Fruit fly (Drosophila melanogaster): Measurements from ENCODE around the gene Peritrophin-15b.
A peak's percentile ranks its signal among the peaks of the same experiment; 100 is the strongest.

Gene Peritrophin-15b

DNA sequence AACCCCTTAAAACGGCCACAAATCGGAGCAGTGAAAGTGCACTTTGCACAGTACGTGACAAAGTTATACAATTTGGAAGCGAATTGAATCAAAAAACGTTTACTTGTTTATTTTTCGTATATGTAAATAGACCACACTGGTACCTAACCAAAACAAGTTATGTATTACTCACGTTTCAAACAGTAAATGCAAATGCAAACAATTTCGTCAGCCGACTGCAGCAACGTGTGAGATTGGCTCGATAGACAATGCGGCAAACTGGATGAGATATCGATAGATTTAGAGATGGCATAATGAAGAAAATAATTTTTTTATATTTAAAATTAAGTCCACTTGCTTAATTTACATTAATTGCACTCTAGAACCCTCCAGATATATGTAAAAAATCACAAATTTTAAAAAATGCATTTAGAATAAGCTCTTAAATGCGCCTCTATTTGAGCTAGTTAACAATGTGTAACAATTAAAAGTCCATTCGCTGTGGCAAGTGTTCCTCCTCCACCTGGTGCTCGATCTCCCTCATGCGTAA is 13.2 kb downstream of the Peritrophin-15b start, which contains the start of gene AlaRS (continued):
- peak; percentile 25 for TF ChIP-seq mam (GFP tag; optimal IDR thresholded peaks at IDR 0.05)
- TF ChIP-seq dysf (GFP tag; IDR thresholded peaks at IDR 0.05) = no peak; the same call in 2 of the 3 replicates
- TF ChIP-seq knrl (GFP tag; IDR thresholded peaks at IDR 0.05; ENCODE audit: partially characterized antibody) = peak; percentile 59; the same call in 2 of the 3 replicates
- TF ChIP-seq Hey (tag; optimal IDR thresholded peaks at IDR 0.05) = no peak
- TF ChIP-seq nerfin-1 (tag; optimal IDR thresholded peaks at IDR 0.05) = peak; percentile 30
- no peak for TF ChIP-seq CG4730 (GFP tag; IDR thresholded peaks at IDR 0.05)
- TF ChIP-seq Stat92E (GFP tag; optimal IDR thresholded peaks at IDR 0.05) = no peak
- TF ChIP-seq CG42726 (GFP tag; IDR thresholded peaks at IDR 0.05; ENCODE audit: partially characterized antibody) = no peak
- no peak for TF ChIP-seq CG17612 (GFP tag; IDR thresholded peaks at IDR 0.05)
- TF ChIP-seq klu (GFP tag; IDR thresholded peaks at IDR 0.05) = 0 out of 2 replicates have a peak, but pooled peaks have one; percentile 18
- TF ChIP-seq cwo (GFP tag; optimal IDR thresholded peaks at IDR 0.05) = peak; percentile 44
- no peak for TF ChIP-seq CG17186 (GFP tag; optimal IDR thresholded peaks at IDR 0.05)
- peak; percentile 35 for TF ChIP-seq CG2129 (GFP tag; IDR thresholded peaks at IDR 0.05; ENCODE audit: partially characterized antibody)
- peak; percentile 53 for TF ChIP-seq CG18262 (tag; optimal IDR thresholded peaks at IDR 0.05)
- peak; percentile 46 for TF ChIP-seq inv (GFP tag; IDR thresholded peaks at IDR 0.05; ENCODE audit: partially characterized antibody)
- TF ChIP-seq wek (GFP tag; optimal IDR thresholded peaks at IDR 0.05) = no peak
- no peak for TF ChIP-seq E2f1 (GFP tag; IDR thresholded peaks at IDR 0.05)
- no peak for TF ChIP-seq pros (GFP tag; optimal IDR thresholded peaks at IDR 0.05)
- peak; percentile 83 for TF ChIP-seq CG13287 (GFP tag; IDR thresholded peaks at IDR 0.05; ENCODE audit: partially characterized antibody)
- TF ChIP-seq NfI (GFP tag; optimal IDR thresholded peaks at IDR 0.05) = peak; percentile 4
- TF ChIP-seq dpn (GFP tag; optimal IDR thresholded peaks at IDR 0.05) = peak; percentile 8 to 26
- TF ChIP-seq CG12942 (GFP tag; optimal IDR thresholded peaks at IDR 0.05) = peak; percentile 4
- peak; percentile 34 for TF ChIP-seq nom (GFP tag; optimal IDR thresholded peaks at IDR 0.05)
- TF ChIP-seq CG2199 (GFP tag; IDR thresholded peaks at IDR 0.05) = no peak
- peak; percentile 75 for TF ChIP-seq sna (GFP tag; IDR thresholded peaks at IDR 0.05; ENCODE audit: partially characterized antibody)
- TF ChIP-seq Dp (GFP tag; optimal IDR thresholded peaks at IDR 0.05) = peak; percentile 24
- TF ChIP-seq Taf1 (GFP tag; IDR thresholded peaks at IDR 0.05) = no peak
- TF ChIP-seq HmgZ (tag; optimal IDR thresholded peaks at IDR 0.05) = peak; percentile 29
- peak; percentile 75 for TF ChIP-seq Med (GFP tag)
- TF ChIP-seq CG32772 (GFP tag; IDR thresholded peaks at IDR 0.05) = no peak
- TF ChIP-seq BEAF-32 (GFP tag; optimal IDR thresholded peaks at IDR 0.05) = peak; percentile 70
- TF ChIP-seq fd96Cb (tag; optimal IDR thresholded peaks at IDR 0.05) = no peak
- TF ChIP-seq ci (GFP tag; IDR thresholded peaks at IDR 0.05) = peak; percentile 40; the same call in 1 of the 3 replicates
- peak; percentile 3 for TF ChIP-seq Sin3A (optimal IDR thresholded peaks at IDR 0.05)
- no peak for TF ChIP-seq CG6654 (GFP tag; optimal IDR thresholded peaks at IDR 0.05)
- peak; percentile 40 for TF ChIP-seq Nf-YC (tag; optimal IDR thresholded peaks at IDR 0.05)
- no peak for TF ChIP-seq Vsx1 (GFP tag; optimal IDR thresholded peaks at IDR 0.05)
- TF ChIP-seq hkb (optimal IDR thresholded peaks at IDR 0.05) = no peak
- no peak; the same call in 1 of the 2 replicates for TF ChIP-seq hkb (GFP tag; IDR thresholded peaks at IDR 0.05)
- no peak for TF ChIP-seq cad (GFP tag; optimal IDR thresholded peaks at IDR 0.05)
- peak; percentile 12 for TF ChIP-seq Fer3 (tag; optimal IDR thresholded peaks at IDR 0.05)
- TF ChIP-seq CG4360 (GFP tag; IDR thresholded peaks at IDR 0.05) = no peak
- TF ChIP-seq Fer2 (tag; optimal IDR thresholded peaks at IDR 0.05) = no peak
- no peak for TF ChIP-seq CG31388 (GFP tag; optimal IDR thresholded peaks at IDR 0.05)
- no peak for TF ChIP-seq Dip3 (GFP tag; optimal IDR thresholded peaks at IDR 0.05)
- TF ChIP-seq sens (GFP tag) = peak; percentile 88
- peak; percentile 53 for TF ChIP-seq trem (tag; optimal IDR thresholded peaks at IDR 0.05)
- TF ChIP-seq CG2875 (GFP tag; optimal IDR thresholded peaks at IDR 0.05) = peak; percentile 2
- no peak for TF ChIP-seq Rx (GFP tag; IDR thresholded peaks at IDR 0.05)
- peak; percentile 24 for TF ChIP-seq Hr3 (GFP tag; optimal IDR thresholded peaks at IDR 0.05)
